Fruit fly (Drosophila melanogaster) whole organism, embryonic: ENCODE measurements around the gene Cdc6.
A peak's percentile ranks its signal among the peaks of the same experiment; 100 is the strongest.

Experiments used
- B-H2 ChIP-seq: fragments of 200-800 bp; sonication (Bioruptor generic); optimal IDR thresholded peaks from 2 replicates; lab custom pipeline; 2018; ENCODE audit warnings: missing biosample characterization, mild to moderate bottlenecking, missing genetic modification characterization
- C15 ChIP-seq: fragments of 200-800 bp; sonication (Bioruptor generic); IDR thresholded peaks from 3 replicates; pipeline ENCODE4 v1.3.6; 2022; ENCODE audit warnings: missing biosample characterization, missing genetic modification characterization
- CG10366 ChIP-seq: fragments of 200-800 bp; sonication (Bioruptor generic); IDR thresholded peaks from 2 replicates; pipeline ENCODE4 v1.3.6; 2022; ENCODE audit warnings: missing biosample characterization, missing genetic modification characterization
- CG10543 ChIP-seq: fragments of 200-800 bp; sonication (Bioruptor generic); optimal IDR thresholded peaks from 3 replicates; lab custom pipeline; 2017; ENCODE audit warnings: missing biosample characterization, mild to moderate bottlenecking, missing genetic modification characterization, moderate library complexity
- CG10565 ChIP-seq: fragments of 200-800 bp; sonication (Bioruptor generic); optimal IDR thresholded peaks from 3 replicates; lab custom pipeline; 2016; ENCODE audit warnings: missing biosample characterization, mild to moderate bottlenecking, missing genetic modification characterization
- CG12769 ChIP-seq: fragments of 200-800 bp; sonication (Bioruptor generic); optimal IDR thresholded peaks from 2 replicates; lab custom pipeline; 2019; ENCODE audit warnings: missing biosample characterization, mild to moderate bottlenecking, missing genetic modification characterization, moderate library complexity
- CG13894 ChIP-seq: fragments of 200-800 bp; sonication (Bioruptor generic); optimal IDR thresholded peaks from 3 replicates; lab custom pipeline; 2018; ENCODE audit warnings: missing biosample characterization, mild to moderate bottlenecking, missing genetic modification characterization, moderate library complexity
- CG1647 ChIP-seq: fragments of 200-800 bp; sonication (Bioruptor generic); optimal IDR thresholded peaks from 3 replicates; lab custom pipeline; 2016; ENCODE audit warnings: missing biosample characterization, missing genetic modification characterization
- CG17361 ChIP-seq: fragments of 200-800 bp; sonication (Bioruptor generic); IDR thresholded peaks from 3 replicates; pipeline ENCODE4 v1.3.6; 2022; ENCODE audit warnings: missing biosample characterization, missing genetic modification characterization
- CG2875 ChIP-seq: fragments of 200-800 bp; sonication (Bioruptor generic); optimal IDR thresholded peaks from 2 replicates; lab custom pipeline; 2017; ENCODE audit warnings: missing biosample characterization, mild to moderate bottlenecking, missing genetic modification characterization, missing genetic modification reagents
- CG2889 ChIP-seq: fragments of 200-800 bp; sonication (Bioruptor generic); IDR thresholded peaks from 3 replicates; pipeline ENCODE4 v1.3.6; 2022; ENCODE audit warnings: missing biosample characterization, missing genetic modification characterization
- CG31224 ChIP-seq: fragments of 200-800 bp; sonication (Bioruptor generic); IDR thresholded peaks from 2 replicates; pipeline ENCODE4 v1.3.6; 2022; ENCODE audit warnings: missing biosample characterization, missing genetic modification characterization
- CG32532 ChIP-seq: fragments of 200-800 bp; sonication (Bioruptor generic); IDR thresholded peaks from 2 replicates; pipeline ENCODE4 v1.3.6; 2022; ENCODE audit warnings: missing biosample characterization, missing genetic modification characterization
- CG3995 ChIP-seq: fragments of 200-800 bp; sonication (Bioruptor generic); optimal IDR thresholded peaks from 3 replicates; lab custom pipeline; 2016; ENCODE audit warnings: missing biosample characterization, missing genetic modification characterization
- CG6272 ChIP-seq: fragments of 200-800 bp; sonication (Bioruptor generic); IDR thresholded peaks from 2 replicates; pipeline ENCODE4 v1.3.6; 2022; ENCODE audit warnings: missing biosample characterization, missing genetic modification characterization
- CG7372 ChIP-seq: fragments of 200-800 bp; sonication (Bioruptor generic); IDR thresholded peaks from 2 replicates; pipeline ENCODE4 v1.3.6; 2022; ENCODE audit warnings: missing biosample characterization, missing genetic modification characterization
- CG7987 ChIP-seq: fragments of 200-800 bp; sonication (Bioruptor generic); optimal IDR thresholded peaks from 2 replicates; lab custom pipeline; 2018; ENCODE audit warnings: missing biosample characterization, mild to moderate bottlenecking, missing genetic modification characterization, moderate library complexity
- CG9797 ChIP-seq: fragments of 200-800 bp; sonication (Bioruptor generic); optimal IDR thresholded peaks from 3 replicates; lab custom pipeline; 2018; ENCODE audit warnings: missing biosample characterization, mild to moderate bottlenecking, missing genetic modification characterization
- CG9932 ChIP-seq: fragments of 200-800 bp; sonication (Bioruptor generic); IDR thresholded peaks from 2 replicates; pipeline ENCODE4 v1.3.6; 2022; ENCODE audit warnings: missing biosample characterization, missing genetic modification characterization
- CrebB ChIP-seq: fragments of 200-800 bp; sonication (Bioruptor generic); optimal IDR thresholded peaks from 3 replicates; lab custom pipeline; 2018; ENCODE audit warnings: missing biosample characterization, mild to moderate bottlenecking, missing genetic modification characterization
- Elba2 ChIP-seq: fragments of 200-800 bp; sonication (Bioruptor generic); optimal IDR thresholded peaks from 3 replicates; lab custom pipeline; 2016; ENCODE audit warnings: missing biosample characterization, missing genetic modification characterization
- Ets97D ChIP-seq: fragments of 200-800 bp; sonication (Bioruptor generic); optimal IDR thresholded peaks from 3 replicates; lab custom pipeline; 2016; ENCODE audit warnings: missing biosample characterization, missing genetic modification characterization
- Hey ChIP-seq: fragments of 200-800 bp; sonication (Bioruptor generic); optimal IDR thresholded peaks from 3 replicates; lab custom pipeline; 2018; ENCODE audit warnings: missing biosample characterization, mild to moderate bottlenecking, missing genetic modification characterization
- HmgZ ChIP-seq: fragments of 200-800 bp; sonication (Bioruptor generic); optimal IDR thresholded peaks from 2 replicates; lab custom pipeline; 2018; ENCODE audit warnings: missing biosample characterization, mild to moderate bottlenecking, missing genetic modification characterization
- NFAT ChIP-seq: fragments of 200-800 bp; sonication (Bioruptor generic); IDR thresholded peaks from 2 replicates; pipeline ENCODE4 v1.3.6; 2022; ENCODE audit warnings: missing biosample characterization, missing genetic modification characterization
- Sox102F ChIP-seq: fragments of 200-800 bp; sonication (Bioruptor generic); optimal IDR thresholded peaks from 2 replicates; lab custom pipeline; 2018; ENCODE audit warnings: missing biosample characterization, mild to moderate bottlenecking, missing genetic modification characterization, moderate library complexity
- TFAM ChIP-seq: fragments of 200-800 bp; sonication (Bioruptor generic); optimal IDR thresholded peaks from 2 replicates; lab custom pipeline; 2017; ENCODE audit warnings: missing biosample characterization, missing genetic modification characterization, inconsistent platforms
- Xrp1 ChIP-seq: fragments of 200-800 bp; sonication (Bioruptor generic); IDR thresholded peaks from 2 replicates; pipeline ENCODE4 v1.3.6; 2022; ENCODE audit warnings: missing biosample characterization, missing genetic modification characterization
- YL-1 ChIP-seq: fragments of 200-800 bp; sonication (Bioruptor generic); optimal IDR thresholded peaks from 3 replicates; lab custom pipeline; 2017; ENCODE audit warnings: missing biosample characterization, mild to moderate bottlenecking, missing genetic modification characterization
- ase ChIP-seq: fragments of 200-800 bp; sonication (Bioruptor generic); IDR thresholded peaks from 3 replicates; pipeline ENCODE4 v1.3.6; 2022; ENCODE audit warnings: missing biosample characterization, missing genetic modification characterization
- chinmo ChIP-seq: fragments of 200-800 bp; sonication (Bioruptor generic); IDR thresholded peaks from 4 replicates; pipeline ENCODE4 v1.3.6; 2022; ENCODE audit warnings: missing biosample characterization, missing genetic modification characterization; ENCODE audit not compliant: partially characterized antibody
- crc ChIP-seq: fragments of 200-800 bp; sonication (Bioruptor generic); optimal IDR thresholded peaks from 2 replicates; lab custom pipeline; 2016; ENCODE audit warnings: missing biosample characterization, missing genetic modification characterization
- cwo ChIP-seq: fragments of 200-800 bp; sonication (Bioruptor generic); optimal IDR thresholded peaks from 3 replicates; lab custom pipeline; 2017; ENCODE audit warnings: missing biosample characterization, missing genetic modification characterization, mild to moderate bottlenecking, moderate library complexity, missing genetic modification reagents
- ems ChIP-seq: fragments of 200-800 bp; sonication (Bioruptor generic); optimal IDR thresholded peaks from 3 replicates; lab custom pipeline; 2016; ENCODE audit warnings: missing biosample characterization, missing genetic modification characterization
- exex ChIP-seq: fragments of 200-800 bp; sonication (Bioruptor generic); optimal IDR thresholded peaks from 4 replicates; lab custom pipeline; 2018; ENCODE audit warnings: missing biosample characterization, mild to moderate bottlenecking, missing genetic modification characterization, moderate library complexity
- grau ChIP-seq: fragments of 200-800 bp; optimal IDR thresholded peaks from 3 replicates; lab custom pipeline; 2019; ENCODE audit warnings: missing biosample characterization, mild to moderate bottlenecking, missing genetic modification characterization, moderate library complexity
- mirr ChIP-seq: fragments of 200-800 bp; sonication (Bioruptor generic); optimal IDR thresholded peaks from 3 replicates; lab custom pipeline; 2018; ENCODE audit warnings: missing biosample characterization, mild to moderate bottlenecking, missing genetic modification characterization
- nau ChIP-seq: fragments of 200-800 bp; sonication (Bioruptor generic); optimal IDR thresholded peaks from 3 replicates; lab custom pipeline; 2017; ENCODE audit warnings: missing biosample characterization, mild to moderate bottlenecking, missing genetic modification characterization, missing genetic modification reagents
- peb ChIP-seq: fragments of 200-800 bp; sonication (Bioruptor generic); IDR thresholded peaks from 2 replicates; pipeline ENCODE4 v1.3.6; 2022; ENCODE audit warnings: missing biosample characterization, missing genetic modification characterization
- phol ChIP-seq: fragments of 200-800 bp; sonication (Bioruptor generic); optimal IDR thresholded peaks from 3 replicates; lab custom pipeline; 2018; ENCODE audit warnings: missing biosample characterization, mild to moderate bottlenecking, missing genetic modification characterization, moderate library complexity
- prd ChIP-seq, 3 experiments: fragments of >200 bp in 2 of 3; fragments of 200-800 bp in 1 of 3; sonication (Bioruptor generic) in 1 of 3; optimal IDR thresholded peaks in 2 of 3; IDR thresholded peaks in 1 of 3; 2 replicates in 2 of 3; 3 replicates in 1 of 3; pipeline versions ENCODE4 v1.3.6 to Lab custom; 2017 to 2022; ENCODE audit warnings: missing biosample characterization in 1 of 3, missing genetic modification characterization in 1 of 3
- pros ChIP-seq: fragments of 200-800 bp; sonication (Bioruptor generic); optimal IDR thresholded peaks from 3 replicates; lab custom pipeline; 2019; ENCODE audit warnings: missing biosample characterization, mild to moderate bottlenecking, missing genetic modification characterization, moderate library complexity
- sd ChIP-seq: fragments of 200-800 bp; sonication (Bioruptor generic); optimal IDR thresholded peaks from 3 replicates; lab custom pipeline; 2018; ENCODE audit warnings: missing biosample characterization, mild to moderate bottlenecking, missing genetic modification characterization, moderate library complexity
- sens-2 ChIP-seq: fragments of 200-800 bp; sonication (Bioruptor generic); IDR thresholded peaks from 2 replicates; pipeline ENCODE4 v1.3.6; 2022; ENCODE audit warnings: missing biosample characterization, missing genetic modification characterization
- sisA ChIP-seq: fragments of 200-800 bp; sonication (Bioruptor generic); IDR thresholded peaks from 2 replicates; pipeline ENCODE4 v1.3.6; 2022; ENCODE audit warnings: missing biosample characterization, missing genetic modification characterization
- sug ChIP-seq: fragments of 200-800 bp; optimal IDR thresholded peaks from 2 replicates; lab custom pipeline; 2019; ENCODE audit warnings: missing biosample characterization, mild to moderate bottlenecking, missing genetic modification characterization, moderate library complexity
- tna ChIP-seq: fragments of 200-800 bp; sonication (Bioruptor generic); IDR thresholded peaks from 2 replicates; pipeline ENCODE4 v1.3.6; 2022; ENCODE audit warnings: missing biosample characterization, missing genetic modification characterization; ENCODE audit not compliant: partially characterized antibody
- vnd ChIP-seq: fragments of 200-800 bp; sonication (Bioruptor generic); IDR thresholded peaks from 3 replicates; pipeline ENCODE4 v1.3.6; 2022; ENCODE audit warnings: missing biosample characterization, missing genetic modification characterization; ENCODE audit not compliant: partially characterized antibody

Gene Cdc6

dm6 chr3L:8682551-8683375, 48.9 kb upstream of the Cdc6 start (continued):
- TF ChIP-seq Hey (tag; lab: Kevin White, UChicago) (peak; percentile 72), crc (GFP tag; lab: Kevin White, UChicago) (no peak), CG32532 (GFP tag; lab: Robert Waterston, UW) (peak; percentile 18; the same call in 1 of the 2 replicates), HmgZ (tag; lab: Kevin White, UChicago) (peak; percentile 17), grau (tag; lab: Kevin White, UChicago) (no peak), Ets97D (GFP tag; lab: Kevin White, UChicago) (no peak), prd (optimal IDR thresholded peaks at IDR 0.05; lab: Kevin White, UChicago) (no peak), prd (GFP tag; IDR thresholded peaks at IDR 0.05; lab: Robert Waterston, UW) (peak; percentile 57), Xrp1 (GFP tag; lab: Robert Waterston, UW) (peak; percentile 25; the same call in 1 of the 2 replicates), pros (no peak), CG10366 (no peak), C15 (GFP tag; lab: Robert Waterston, UW) (no peak), CG9932 (GFP tag; lab: Robert Waterston, UW) (no peak), CG2889 (GFP tag; lab: Robert Waterston, UW) (no peak), CG7372 (GFP tag; lab: Robert Waterston, UW) (no peak), sens-2 (GFP tag; lab: Robert Waterston, UW) (0 out of 2 replicates have a peak, but pooled peaks have one; percentile 42), vnd (GFP tag; lab: Robert Waterston, UW) (0 out of 3 replicates have a peak, but pooled peaks have one; percentile 35), CG3995 (GFP tag; lab: Kevin White, UChicago) (peak; percentile 40), CG7987 (GFP tag; lab: Kevin White, UChicago) (peak; percentile 13), chinmo (GFP tag; lab: Robert Waterston, UW) (peak; percentile 69; the same call in 2 of the 4 replicates), NFAT (GFP tag; lab: Robert Waterston, UW) (peak; percentile 19; the same call in 1 of the 2 replicates), tna (GFP tag; lab: Robert Waterston, UW) (no peak), ase (GFP tag; lab: Robert Waterston, UW) (no peak), sd (tag; lab: Kevin White, UChicago) (peak; percentile 52), CG17361 (GFP tag; lab: Robert Waterston, UW) (0 out of 3 replicates have a peak, but pooled peaks have one; percentile 16), B-H2 (GFP tag; lab: Kevin White, UChicago) (no peak), CG31224 (GFP tag; lab: Robert Waterston, UW) (no peak), TFAM (GFP tag; lab: Kevin White, UChicago) (no peak), Sox102F (GFP tag; lab: Kevin White, UChicago) (peak; percentile 7), ems (no peak), YL-1 (GFP tag; lab: Kevin White, UChicago) (no peak), CrebB (tag; lab: Kevin White, UChicago) (no peak), sisA (GFP tag; lab: Robert Waterston, UW) (no peak), CG1647 (GFP tag; lab: Kevin White, UChicago) (peak; percentile 1), exex (tag; lab: Kevin White, UChicago) (peak; percentile 85), CG12769 (tag; lab: Kevin White, UChicago) (peak; percentile 80), CG13894 (tag; lab: Kevin White, UChicago) (peak; percentile 17), peb (GFP tag; lab: Robert Waterston, UW) (no peak), nau (GFP tag; lab: Kevin White, UChicago) (no peak), CG10543 (peak; percentile 7), phol (tag; lab: Kevin White, UChicago) (peak; percentile 7), sug (peak; percentile 82), cwo (peak; percentile 83), Elba2 (GFP tag; lab: Kevin White, UChicago) (no peak), CG2875 (GFP tag; lab: Kevin White, UChicago) (no peak), CG9797 (GFP tag; lab: Kevin White, UChicago) (no peak), CG10565 (no peak), mirr (peak; percentile 17), CG6272 (GFP tag; lab: Robert Waterston, UW) (no peak)
